Worm (Caenorhabditis elegans) whole organism, early embryonic: ENCODE results near the gene K07D4.6.

ENCODE experiments used
- B0310.2 ChIP-seq: sonication (generic microtip); optimal IDR thresholded peaks from 2 replicates; lab custom pipeline; 2016; ENCODE audit warnings: mild to moderate bottlenecking, missing genetic modification characterization, missing compliant biosample characterization
- F13C5.2 ChIP-seq: sonication (generic microtip); optimal IDR thresholded peaks from 2 replicates; lab custom pipeline; 2017; ENCODE audit warnings: mild to moderate bottlenecking, missing genetic modification characterization, inconsistent platforms, missing compliant biosample characterization
- aly-1 ChIP-seq: sonication (generic microtip); optimal IDR thresholded peaks from 2 replicates; lab custom pipeline; 2016; ENCODE audit warnings: missing genetic modification characterization, missing compliant biosample characterization
- ama-1 ChIP-seq: fragments of 150-350 bp; optimal IDR thresholded peaks from 2 replicates; lab custom pipeline; 2014
- ceh-13 ChIP-seq: fragments of 200-800 bp; sonication (Bioruptor generic); optimal IDR thresholded peaks from 2 replicates; lab custom pipeline; 2018; ENCODE audit warnings: mild to moderate bottlenecking, missing genetic modification characterization, missing compliant biosample characterization
- ceh-36 ChIP-seq: sonication (generic microtip); optimal IDR thresholded peaks from 2 replicates; lab custom pipeline; 2016; ENCODE audit warnings: missing genetic modification characterization, inconsistent platforms, missing compliant biosample characterization
- ets-7 ChIP-seq: sonication (generic microtip); optimal IDR thresholded peaks from 2 replicates; lab custom pipeline; 2016; ENCODE audit warnings: missing genotype, missing genetic modification characterization, missing compliant biosample characterization
- flt-1 ChIP-seq: fragments of 200-800 bp; sonication (Bioruptor generic); IDR thresholded peaks from 2 replicates; pipeline ENCODE4 v1.3.6; 2022; ENCODE audit warnings: missing genetic modification characterization, missing compliant biosample characterization
- hmbx-1 ChIP-seq: sonication (generic microtip); optimal IDR thresholded peaks from 2 replicates; lab custom pipeline; 2016; ENCODE audit warnings: mild to moderate bottlenecking, missing genetic modification characterization, missing compliant biosample characterization
- hmg-4 ChIP-seq: fragments of 200-800 bp; sonication (Bioruptor generic); optimal IDR thresholded peaks from 2 replicates; lab custom pipeline; 2018; ENCODE audit warnings: mild to moderate bottlenecking, missing genetic modification characterization, missing compliant biosample characterization
- hnd-1 ChIP-seq: sonication (generic microtip); optimal IDR thresholded peaks from 2 replicates; lab custom pipeline; 2016; ENCODE audit warnings: missing genetic modification characterization, missing compliant biosample characterization
- pes-1 ChIP-seq: fragments of 200-800 bp; sonication (Bioruptor generic); IDR thresholded peaks from 2 replicates; pipeline ENCODE4 v1.3.6; 2022; ENCODE audit warnings: missing genetic modification reagents, missing genetic modification characterization, missing compliant biosample characterization
- scrt-1 ChIP-seq: fragments of 200-800 bp; sonication (Bioruptor generic); IDR thresholded peaks from 2 replicates; pipeline ENCODE4 v1.3.6; 2022; ENCODE audit warnings: missing genetic modification characterization, missing compliant biosample characterization
- sea-1 ChIP-seq: fragments of 200-800 bp; sonication (Bioruptor generic); conservative IDR thresholded peaks from 2 replicates; pipeline ENCODE4 v1.3.6; 2022; ENCODE audit warnings: missing genetic modification characterization, missing compliant biosample characterization
- tbx-11 ChIP-seq: fragments of 200-800 bp; sonication (Bioruptor generic); IDR thresholded peaks from 2 replicates; pipeline ENCODE4 v1.3.6; 2022; ENCODE audit warnings: missing genetic modification characterization, missing compliant biosample characterization
- tbx-37 ChIP-seq: fragments of 200-800 bp; sonication (Bioruptor generic); conservative IDR thresholded peaks from 2 replicates; pipeline ENCODE4 v1.3.6; 2022; ENCODE audit warnings: missing genetic modification reagents, missing genetic modification characterization, missing compliant biosample characterization
- tra-4 ChIP-seq: sonication (generic microtip); optimal IDR thresholded peaks from 2 replicates; lab custom pipeline; 2017; ENCODE audit warnings: missing genetic modification characterization, missing compliant biosample characterization

The K07D4.6 gene

DNA sequence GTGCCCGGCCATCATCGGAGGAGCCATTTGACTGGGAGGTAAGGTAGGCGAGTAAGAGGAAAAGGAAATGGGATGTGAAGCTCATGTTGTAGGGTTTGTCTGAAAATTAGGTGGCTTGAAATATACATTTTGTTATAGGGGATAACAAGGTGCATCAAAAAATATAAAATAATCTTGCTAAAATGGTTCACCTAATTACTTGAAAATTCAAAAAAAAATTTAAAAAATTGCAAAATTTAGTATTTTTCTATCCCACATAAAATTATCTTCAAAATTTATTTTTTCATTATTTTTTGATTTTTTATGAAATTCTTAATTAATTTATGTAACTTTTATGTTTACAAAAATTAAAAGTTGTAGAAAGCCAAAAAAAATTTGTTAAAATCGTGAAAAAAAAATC, at the start of gene K07D4.6:
Gene K07D4.6 (minus strand): TSS at position 101 of the 400 bp plus-strand sequence.
- TF ChIP-seq ceh-13 (GFP tag; lab: Kevin White, UChicago) (no peak), hmg-4 (GFP tag; lab: Kevin White, UChicago) (no peak), ets-7 (tag; lab: Kevin White, UChicago) (no peak), tra-4 (no peak), ceh-36 (no peak), hmbx-1 (tag; lab: Kevin White, UChicago) (no peak), tbx-37 (GFP tag; lab: Robert Waterston, UW) (no peak), scrt-1 (GFP tag; lab: Robert Waterston, UW) (no peak), flt-1 (no peak), F13C5.2 (tag; lab: Kevin White, UChicago) (no peak), sea-1 (GFP tag; lab: Robert Waterston, UW) (no peak), aly-1 (tag; lab: Kevin White, UChicago) (no peak), hnd-1 (tag; lab: Kevin White, UChicago) (no peak), B0310.2 (tag; lab: Kevin White, UChicago) (no peak), ama-1 (lab: Kevin White, UChicago) (no peak), pes-1 (GFP tag; lab: Robert Waterston, UW) (no peak)

DNA sequence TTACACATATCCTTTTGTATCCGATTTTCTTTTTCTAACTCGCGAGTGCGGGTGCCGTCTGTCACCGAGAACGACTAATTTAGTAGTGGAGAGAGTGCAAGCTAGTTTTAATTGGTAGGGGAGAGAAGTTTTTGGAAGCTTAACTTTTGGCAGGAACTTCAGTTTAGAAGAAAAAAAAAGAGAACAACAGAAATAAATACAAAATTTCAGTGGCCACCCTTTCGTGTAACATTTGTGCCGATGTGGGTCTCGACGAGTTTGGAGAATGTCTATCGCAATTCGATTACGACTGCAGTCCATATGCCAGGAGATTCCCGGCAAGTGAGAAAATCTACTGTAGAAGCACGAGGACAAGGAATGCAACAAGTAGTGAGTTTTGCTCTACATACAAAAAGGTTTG, 49.6 kb upstream of the K07D4.6 start:
- no peak for TF ChIP-seq pes-1 (GFP tag; lab: Robert Waterston, UW)
- no peak for TF ChIP-seq flt-1
- no peak for TF ChIP-seq hmg-4 (GFP tag; lab: Kevin White, UChicago)
- no peak for TF ChIP-seq ceh-36
- TF ChIP-seq ama-1 (lab: Kevin White, UChicago), result no peak
- no peak for TF ChIP-seq scrt-1 (GFP tag; lab: Robert Waterston, UW)
- TF ChIP-seq hnd-1 (tag; lab: Kevin White, UChicago), result no peak

DNA sequence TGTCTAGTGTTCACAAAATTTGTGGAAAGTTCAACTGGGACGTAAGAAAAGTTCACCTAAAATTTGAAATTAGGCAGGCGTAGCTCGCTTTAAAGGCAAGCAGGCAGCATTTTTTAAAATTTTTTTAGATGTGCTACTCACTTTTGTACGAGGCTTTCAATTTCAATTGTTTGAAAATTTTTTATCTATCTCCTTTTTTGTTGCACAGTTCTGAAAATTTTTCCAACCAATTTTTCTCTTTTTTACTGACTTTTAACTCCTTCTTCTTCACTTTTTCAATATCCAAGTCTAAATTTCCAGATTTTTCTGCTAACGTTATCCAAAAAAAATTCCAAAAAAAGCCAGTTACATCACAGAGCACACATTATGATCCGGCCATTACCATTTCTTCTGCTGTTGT, 48.7 kb upstream of the K07D4.6 start, which contains the start of gene W06A11.1:
Gene W06A11.1 (plus strand): TSS at position 301 of the 400 bp plus-strand sequence.
- TF ChIP-seq tra-4, result no peak
- no peak for TF ChIP-seq scrt-1 (GFP tag; lab: Robert Waterston, UW)
- TF ChIP-seq pes-1 (GFP tag; lab: Robert Waterston, UW), result no peak
- no peak for TF ChIP-seq sea-1 (GFP tag; lab: Robert Waterston, UW)
- TF ChIP-seq ama-1 (lab: Kevin White, UChicago), result no peak
- TF ChIP-seq hmg-4 (GFP tag; lab: Kevin White, UChicago), result no peak
- no peak for TF ChIP-seq flt-1
- TF ChIP-seq hmbx-1 (tag; lab: Kevin White, UChicago), result no peak
- TF ChIP-seq F13C5.2 (tag; lab: Kevin White, UChicago), result no peak
- TF ChIP-seq tbx-37 (GFP tag; lab: Robert Waterston, UW), result no peak

DNA sequence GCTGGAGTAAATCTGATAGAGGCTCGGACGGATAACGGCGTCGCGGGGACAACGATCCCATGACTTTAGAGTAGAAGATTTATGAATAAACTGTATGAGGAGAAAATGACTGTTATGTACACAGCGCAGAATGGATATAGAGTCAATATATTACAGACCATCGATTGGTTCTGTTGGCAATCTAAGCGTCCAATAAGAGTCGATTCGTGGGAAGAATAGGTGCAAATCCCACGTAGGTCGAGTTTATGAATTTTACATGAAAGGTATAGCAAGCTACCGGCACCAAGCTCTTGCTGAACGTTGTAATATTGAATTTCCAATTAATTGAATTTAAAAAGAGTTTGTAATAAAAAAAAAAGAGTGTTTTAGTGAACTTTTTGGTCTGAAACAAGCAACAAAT, 45.5 kb upstream of the K07D4.6 start, which contains the start of gene fbxb-118:
Gene fbxb-118 (minus strand): TSS at position 101 of the 400 bp plus-strand sequence.
- TF ChIP-seq aly-1 (tag; lab: Kevin White, UChicago) (no peak), ceh-13 (GFP tag; lab: Kevin White, UChicago) (no peak), ama-1 (lab: Kevin White, UChicago) (no peak), ceh-36 (no peak)

DNA sequence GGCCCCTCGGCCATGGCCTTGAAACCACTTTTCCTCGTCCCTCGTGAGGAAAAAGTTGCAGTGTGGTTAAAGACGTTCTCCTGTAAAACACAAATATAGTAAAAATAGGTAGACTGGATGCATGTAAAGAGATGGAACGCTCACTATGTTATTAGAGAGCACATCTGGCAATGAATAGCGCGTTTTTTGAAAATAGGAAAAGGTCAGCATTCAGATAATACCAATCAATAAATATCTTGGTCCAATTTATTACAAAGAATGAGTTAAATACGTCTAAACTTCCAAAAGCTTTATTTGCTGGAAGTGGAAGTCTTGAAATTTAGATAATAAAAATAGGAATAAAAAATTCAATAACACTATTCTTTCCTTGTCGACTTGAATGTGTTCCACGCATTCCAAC, 44.0 kb upstream of the K07D4.6 start, which contains the start of gene gadr-4:
Gene gadr-4 (minus strand): TSS at position 101 of the 400 bp plus-strand sequence.
- TF ChIP-seq hnd-1 (tag; lab: Kevin White, UChicago) (no peak), F13C5.2 (tag; lab: Kevin White, UChicago) (no peak), B0310.2 (tag; lab: Kevin White, UChicago) (no peak), tbx-11 (no peak), ceh-36 (no peak), ama-1 (lab: Kevin White, UChicago) (no peak), ets-7 (tag; lab: Kevin White, UChicago) (no peak), sea-1 (GFP tag; lab: Robert Waterston, UW) (no peak), tbx-37 (GFP tag; lab: Robert Waterston, UW) (no peak), hmg-4 (GFP tag; lab: Kevin White, UChicago) (no peak), flt-1 (no peak), scrt-1 (GFP tag; lab: Robert Waterston, UW) (no peak), aly-1 (tag; lab: Kevin White, UChicago) (no peak), tra-4 (no peak), hmbx-1 (tag; lab: Kevin White, UChicago) (no peak), pes-1 (GFP tag; lab: Robert Waterston, UW) (no peak), ceh-13 (GFP tag; lab: Kevin White, UChicago) (no peak)

DNA sequence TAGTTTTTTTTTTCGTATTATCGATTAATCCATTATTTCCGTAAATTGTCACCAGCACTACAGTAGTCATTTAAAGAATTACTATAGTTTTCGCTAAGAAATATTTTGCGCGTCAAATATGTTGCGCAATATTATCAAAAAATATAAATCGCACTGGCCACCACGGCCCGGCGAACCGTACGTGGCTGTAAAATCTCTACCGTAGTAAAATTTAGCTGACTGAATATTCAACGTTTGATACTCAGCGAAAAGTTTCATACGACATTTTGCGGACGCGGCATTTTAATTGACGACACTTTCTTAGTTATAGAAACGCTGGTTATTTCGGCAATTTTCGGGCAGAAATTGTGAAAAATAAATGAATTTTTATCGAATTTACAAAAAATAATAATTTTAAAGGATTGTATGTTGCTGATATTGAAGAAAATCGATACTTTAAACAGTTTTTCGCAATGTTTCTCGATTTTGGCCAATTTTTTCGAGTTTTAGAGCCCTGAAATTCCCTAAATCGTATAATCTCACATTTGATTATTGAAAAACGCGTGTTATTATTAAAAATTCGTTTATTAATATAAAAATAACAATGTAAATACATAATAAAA, 29.4 kb upstream of the K07D4.6 start:
- TF ChIP-seq tbx-37 (GFP tag; lab: Robert Waterston, UW) (peak; percentile 56), flt-1 (0 out of 2 replicates have a peak, but pooled peaks have one; percentile 26), pes-1 (GFP tag; lab: Robert Waterston, UW) (peak; percentile 65)

DNA sequence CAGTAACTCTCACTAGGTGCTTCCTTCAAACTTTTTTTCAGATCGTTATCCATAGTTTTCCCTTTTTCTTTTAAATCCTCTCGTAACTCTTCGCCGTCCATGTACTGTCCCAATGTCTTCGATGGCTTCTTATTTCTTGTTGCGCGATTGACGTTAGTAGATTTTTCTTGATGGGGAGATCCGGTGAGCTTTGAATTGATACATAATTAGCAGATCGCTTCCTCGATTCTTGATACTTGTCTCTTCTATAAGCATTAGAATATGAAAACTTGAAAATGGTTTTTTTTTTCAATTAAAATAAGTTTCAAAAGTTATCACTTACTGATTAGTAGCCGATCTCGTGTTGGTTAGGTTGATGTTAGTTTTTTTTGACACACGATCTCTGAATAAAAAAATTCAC, 26.9 kb upstream of the K07D4.6 start, which contains the start of gene K07D4.2:
Gene K07D4.2 (minus strand): TSS at position 101 of the 400 bp plus-strand sequence.
- TF ChIP-seq sea-1 (GFP tag; lab: Robert Waterston, UW), result no peak
- no peak for TF ChIP-seq ets-7 (tag; lab: Kevin White, UChicago)
- no peak for TF ChIP-seq ceh-13 (GFP tag; lab: Kevin White, UChicago)

DNA sequence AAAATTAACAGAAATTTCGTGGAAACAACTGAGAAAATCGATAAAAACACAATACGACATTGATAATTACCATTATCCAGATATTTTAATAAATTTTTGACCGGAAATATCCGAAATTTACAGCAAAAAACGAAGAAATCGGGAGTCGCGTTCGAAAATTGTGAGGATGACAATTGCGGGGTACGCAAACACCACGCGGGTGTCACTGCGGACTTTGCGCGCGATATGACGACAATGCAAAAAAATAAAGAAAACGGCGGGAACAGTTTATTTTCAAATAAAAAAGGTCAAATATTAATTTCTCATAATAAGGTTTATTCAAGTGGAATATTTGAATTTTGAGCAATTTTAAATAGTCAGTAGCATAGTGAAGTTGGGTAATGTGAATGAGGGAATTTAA, 25.8 kb upstream of the K07D4.6 start, which contains the start of gene rpn-11:
Gene rpn-11 (minus strand): TSS at position 198 of the 400 bp plus-strand sequence.
- TF ChIP-seq F13C5.2 (tag; lab: Kevin White, UChicago) (peak; percentile 30), scrt-1 (GFP tag; lab: Robert Waterston, UW) (no peak)
